Worm (Caenorhabditis elegans) whole organism, L4 larva: ENCODE data around the gene ZC449.2.

Experiments used
- D1046.2 ChIP-seq: fragments of 200-800 bp; sonication (Bioruptor generic); IDR thresholded peaks from 2 replicates; pipeline ENCODE4 v1.3.6; 2022; ENCODE audit warnings: missing genetic modification characterization, missing compliant biosample characterization
- F37D6.2 ChIP-seq: sonication (generic microtip); optimal IDR thresholded peaks from 2 replicates; lab custom pipeline; 2016; ENCODE audit warnings: mild to moderate bottlenecking, missing genetic modification characterization, missing compliant biosample characterization
- F44E2.7 ChIP-seq: fragments of 200-800 bp; sonication (Bioruptor generic); IDR thresholded peaks from 2 replicates; pipeline ENCODE4 v2.1.2; 2022; ENCODE audit warnings: missing genetic modification characterization, missing compliant biosample characterization
- T26A8.4 ChIP-seq: fragments of 200-800 bp; sonication (Bioruptor generic); IDR thresholded peaks from 2 replicates; pipeline ENCODE4 v1.3.6; 2022; ENCODE audit warnings: missing genetic modification characterization, missing compliant biosample characterization
- Y105C5A.15 ChIP-seq: fragments of 200-800 bp; sonication (Bioruptor generic); IDR thresholded peaks from 2 replicates; pipeline ENCODE4 v1.3.6; 2022; ENCODE audit warnings: missing genetic modification characterization, missing compliant biosample characterization
- ZK546.5 ChIP-seq, 2 experiments: sonication (generic microtip); optimal IDR thresholded peaks; 2 replicates each; lab custom pipeline; 2017; ENCODE audit warnings: missing biosample characterization in 2 of 2, missing genetic modification characterization in 2 of 2
- aha-1 ChIP-seq: fragments of 150-350 bp; peaks from one replicate; lab custom pipeline; 2014; ENCODE audit warnings: missing biosample characterization, missing genetic modification characterization
- ceh-20 ChIP-seq: fragments of 200-800 bp; sonication (Bioruptor generic); IDR thresholded peaks from 2 replicates; pipeline ENCODE4 v1.3.6; 2022; ENCODE audit warnings: missing genetic modification reagents, missing genetic modification characterization, missing compliant biosample characterization
- ceh-28 ChIP-seq: fragments of 150-350 bp; optimal IDR thresholded peaks from 2 replicates; lab custom pipeline; 2014; ENCODE audit warnings: missing biosample characterization, missing genetic modification reagents, missing genetic modification characterization
- ceh-44 ChIP-seq: fragments of 200-800 bp; sonication (Bioruptor generic); IDR thresholded peaks from 2 replicates; pipeline ENCODE4 v1.3.6; 2022; ENCODE audit warnings: missing genetic modification reagents, missing genetic modification characterization, missing compliant biosample characterization
- ces-1 ChIP-seq: fragments of 150-350 bp; sonication (generic microtip); optimal IDR thresholded peaks from 4 replicates; lab custom pipeline; 2014; ENCODE audit warnings: missing biosample characterization, missing genetic modification reagents, missing genetic modification characterization
- cey-2 ChIP-seq: sonication (generic microtip); optimal IDR thresholded peaks from 3 replicates; lab custom pipeline; 2017; ENCODE audit warnings: missing genetic modification characterization, mild to moderate bottlenecking, missing compliant biosample characterization, antibody characterized with exemption, borderline replicate concordance; ENCODE audit not compliant: insufficient read depth
- ctbp-1 ChIP-seq: fragments of 200-800 bp; sonication (Bioruptor generic); IDR thresholded peaks from 2 replicates; pipeline ENCODE4 v1.3.6; 2022; ENCODE audit warnings: missing genetic modification reagents, missing genetic modification characterization, missing compliant biosample characterization
- daf-16 ChIP-seq, 3 experiments: sonication (generic microtip); optimal IDR thresholded peaks; 2 replicates each; lab custom pipeline; 2016 to 2017; ENCODE audit warnings: missing genetic modification characterization in 3 of 3, missing genetic modification reagents in 3 of 3, mild to moderate bottlenecking in 2 of 3, missing compliant biosample characterization in 2 of 3, missing biosample characterization in 1 of 3, moderate library complexity in 1 of 3
- dmd-8 ChIP-seq: fragments of 200-800 bp; sonication (Bioruptor generic); IDR thresholded peaks from 2 replicates; pipeline ENCODE4 v1.3.6; 2022; ENCODE audit warnings: missing genetic modification characterization, missing compliant biosample characterization
- duxl-1 ChIP-seq: sonication (generic microtip); optimal IDR thresholded peaks from 2 replicates; lab custom pipeline; 2016; ENCODE audit warnings: mild to moderate bottlenecking, missing genetic modification characterization, moderate library complexity, missing compliant biosample characterization; ENCODE audit not compliant: poor library complexity
- hif-1 ChIP-seq, 2 experiments: sonication (generic microtip); optimal IDR thresholded peaks; 2 replicates each; lab custom pipeline; 2016 to 2017; ENCODE audit warnings: missing compliant biosample characterization in 2 of 2, missing genetic modification characterization in 2 of 2, missing genetic modification reagents in 2 of 2, missing genotype in 2 of 2, mild to moderate bottlenecking in 1 of 2
- hlh-11 ChIP-seq: fragments of 200-800 bp; sonication (Bioruptor generic); optimal IDR thresholded peaks from 2 replicates; lab custom pipeline; 2018; ENCODE audit warnings: mild to moderate bottlenecking, missing genetic modification characterization, missing compliant biosample characterization
- hlh-30 ChIP-seq: sonication (generic microtip); optimal IDR thresholded peaks from 2 replicates; lab custom pipeline; 2017; ENCODE audit warnings: antibody characterized with exemption, mild to moderate bottlenecking, missing genetic modification characterization, missing compliant biosample characterization; ENCODE audit not compliant: insufficient read depth
- hmg-1.1 ChIP-seq: fragments of 200-800 bp; sonication (Bioruptor generic); IDR thresholded peaks from 2 replicates; pipeline ENCODE4 v1.3.6; 2022; ENCODE audit warnings: missing genetic modification reagents, missing genetic modification characterization, missing compliant biosample characterization
- lin-1 ChIP-seq: fragments of 200-800 bp; sonication (Bioruptor generic); IDR thresholded peaks from 2 replicates; pipeline ENCODE4 v1.3.6; 2022; ENCODE audit warnings: missing genetic modification reagents, missing genetic modification characterization, missing compliant biosample characterization
- lin-29 ChIP-seq: fragments of 200-800 bp; sonication (Bioruptor generic); IDR thresholded peaks from 2 replicates; pipeline ENCODE4 v1.3.6; 2022; ENCODE audit warnings: missing genetic modification reagents, missing genetic modification characterization, missing compliant biosample characterization
- madf-9 ChIP-seq: fragments of 200-800 bp; sonication (Bioruptor generic); conservative IDR thresholded peaks from 2 replicates; pipeline ENCODE4 v1.3.6; 2022; ENCODE audit warnings: missing genetic modification reagents, missing genetic modification characterization, missing compliant biosample characterization
- mdt-29 ChIP-seq: fragments of 200-800 bp; sonication (Bioruptor generic); IDR thresholded peaks from 2 replicates; pipeline ENCODE4 v1.3.6; 2022; ENCODE audit warnings: missing genetic modification reagents, missing genetic modification characterization, missing compliant biosample characterization
- mes-2 ChIP-seq: sonication (generic microtip); optimal IDR thresholded peaks from 2 replicates; lab custom pipeline; 2016; ENCODE audit warnings: missing genotype, mild to moderate bottlenecking, missing genetic modification characterization, missing compliant biosample characterization; ENCODE audit not compliant: poor library complexity, severe bottlenecking
- mxl-3 ChIP-seq: fragments of 200-800 bp; sonication (Bioruptor generic); optimal IDR thresholded peaks from 2 replicates; lab custom pipeline; 2018; ENCODE audit warnings: mild to moderate bottlenecking, missing genetic modification characterization, missing compliant biosample characterization
- nhr-102 ChIP-seq: sonication (generic microtip); optimal IDR thresholded peaks from 2 replicates; lab custom pipeline; 2016; ENCODE audit warnings: mild to moderate bottlenecking, missing genetic modification characterization, moderate library complexity, missing compliant biosample characterization
- nhr-11 ChIP-seq: fragments of 150-350 bp; optimal IDR thresholded peaks from 2 replicates; lab custom pipeline; 2014; ENCODE audit warnings: missing biosample characterization, missing genetic modification characterization
- nhr-76 ChIP-seq: fragments of 150-350 bp; optimal IDR thresholded peaks from 2 replicates; lab custom pipeline; 2014; ENCODE audit warnings: missing biosample characterization, missing genetic modification characterization
- nhr-77 ChIP-seq: fragments of 150-350 bp; optimal IDR thresholded peaks from 2 replicates; lab custom pipeline; 2014; ENCODE audit warnings: missing biosample characterization, missing genetic modification characterization
- saeg-2 ChIP-seq: fragments of 200-800 bp; sonication (Bioruptor generic); IDR thresholded peaks from 2 replicates; pipeline ENCODE4 v1.3.6; 2022; ENCODE audit warnings: missing genetic modification reagents, missing genetic modification characterization, missing compliant biosample characterization
- sdz-12 ChIP-seq: fragments of 200-800 bp; sonication (Bioruptor generic); optimal IDR thresholded peaks from 2 replicates; lab custom pipeline; 2018; ENCODE audit warnings: mild to moderate bottlenecking, missing genetic modification characterization, missing compliant biosample characterization
- snpc-1.2 ChIP-seq: fragments of 200-800 bp; sonication (Bioruptor generic); IDR thresholded peaks from 2 replicates; pipeline ENCODE4 v1.3.6; 2022; ENCODE audit warnings: missing genetic modification reagents, missing genetic modification characterization, missing compliant biosample characterization
- unc-62 ChIP-seq, 3 experiments: fragments of 150-350 bp in 1 of 3; sonication (generic microtip); optimal IDR thresholded peaks in 2 of 3; peaks in 1 of 3; 1 replicate in 1 of 3; 2 replicates in 2 of 3; lab custom pipeline; 2014 to 2017; ENCODE audit warnings: missing biosample characterization in 3 of 3, missing genetic modification characterization in 3 of 3, missing genetic modification reagents in 3 of 3, missing genotype in 1 of 3
- zfp-2 ChIP-seq: sonication (generic microtip); optimal IDR thresholded peaks from 2 replicates; lab custom pipeline; 2016; ENCODE audit warnings: mild to moderate bottlenecking, missing genetic modification characterization, missing compliant biosample characterization
- zfp-3 ChIP-seq: fragments of 200-800 bp; sonication (Bioruptor generic); conservative IDR thresholded peaks from 2 replicates; pipeline ENCODE4 v1.3.6; 2022; ENCODE audit warnings: missing genetic modification reagents, missing genetic modification characterization, missing compliant biosample characterization
- zip-2 ChIP-seq: fragments of 150-350 bp; optimal IDR thresholded peaks from 2 replicates; lab custom pipeline; 2014; ENCODE audit warnings: missing biosample characterization, missing genetic modification characterization

ZC449.2 gene

ce11 chrX:5022682-5023081, 1.6 kb downstream of the ZC449.2 start (continued):
- peak in 1 of 2 experiments; percentile 46 for TF ChIP-seq daf-16 (GFP tag; optimal IDR thresholded peaks at IDR 0.05; lab: Kevin White, UChicago)
- TF ChIP-seq daf-16 (tag; optimal IDR thresholded peaks at IDR 0.05; lab: Kevin White, UChicago): no peak
- TF ChIP-seq ZK546.5 (tag; optimal IDR thresholded peaks at IDR 0.05; lab: Kevin White, UChicago): no peak
- TF ChIP-seq dmd-8 (GFP tag; lab: Robert Waterston, UW): peak; percentile 86
- TF ChIP-seq nhr-102: peak; percentile 24
- TF ChIP-seq zfp-3 (GFP tag; lab: Robert Waterston, UW): no peak
- TF ChIP-seq hlh-30: peak; percentile 45
- TF ChIP-seq nhr-76 (tag; lab: Kevin White, UChicago): no peak
- peak; percentile 56 for TF ChIP-seq nhr-11 (tag; lab: Kevin White, UChicago)
- TF ChIP-seq T26A8.4 (GFP tag; lab: Robert Waterston, UW): peak; percentile 78
- 0 out of 2 replicates have a peak, but pooled peaks have one; percentile 21 for TF ChIP-seq ceh-44 (GFP tag; lab: Robert Waterston, UW)
- 0 out of 2 replicates have a peak, but pooled peaks have one; percentile 49 for TF ChIP-seq Y105C5A.15 (GFP tag; lab: Robert Waterston, UW)
- peak; percentile 55 for TF ChIP-seq sdz-12 (GFP tag; lab: Kevin White, UChicago)
- TF ChIP-seq mes-2 (tag; lab: Kevin White, UChicago): peak; percentile 86
- TF ChIP-seq F37D6.2 (tag; lab: Kevin White, UChicago): peak; percentile 35
- peak; percentile 82 for TF ChIP-seq duxl-1 (tag; lab: Kevin White, UChicago)
- no peak; the same call in 1 of the 2 replicates for TF ChIP-seq F44E2.7
- peak; percentile 33 for TF ChIP-seq nhr-77
- no peak for TF ChIP-seq cey-2
- TF ChIP-seq snpc-1.2 (GFP tag; lab: Robert Waterston, UW): peak; percentile 87
- TF ChIP-seq hif-1 (tag; optimal IDR thresholded peaks at IDR 0.05; lab: Kevin White, UChicago): peak in 1 of 2 experiments; percentile 36
- TF ChIP-seq unc-62 (GFP tag; optimal IDR thresholded peaks at IDR 0.05 in 1 of 2; lab: Kevin White, UChicago): peak in 1 of 2 experiments; percentile 97
- no peak for TF ChIP-seq unc-62 (tag; optimal IDR thresholded peaks at IDR 0.05; lab: Kevin White, UChicago)
- TF ChIP-seq lin-1: peak; percentile 70
- no peak for TF ChIP-seq D1046.2 (GFP tag; lab: Robert Waterston, UW)
- TF ChIP-seq aha-1: no peak
- TF ChIP-seq mxl-3 (GFP tag; lab: Kevin White, UChicago): peak; percentile 54
- peak; percentile 68; the same call in 1 of the 2 replicates for TF ChIP-seq saeg-2 (GFP tag; lab: Robert Waterston, UW)
- TF ChIP-seq zfp-2 (tag; lab: Kevin White, UChicago): no peak
- TF ChIP-seq ctbp-1 (GFP tag; lab: Robert Waterston, UW): peak; percentile 79

ce11 chrX:5024300-5024699, 3.2 kb downstream of the ZC449.2 start, which contains the start of gene ZC449.1:
Gene ZC449.1 (plus strand): TSS chrX:5024420.
- TF ChIP-seq zip-2 (tag; lab: Kevin White, UChicago) (no peak), ceh-28 (tag; lab: Kevin White, UChicago) (no peak), mdt-29 (no peak), unc-62 (GFP tag; optimal IDR thresholded peaks at IDR 0.05 in 1 of 2; lab: Kevin White, UChicago) (peak in 1 of 2 experiments; percentile 17), unc-62 (tag; optimal IDR thresholded peaks at IDR 0.05; lab: Kevin White, UChicago) (no peak)

- TF ChIP-seq unc-62 (GFP tag; optimal IDR thresholded peaks at IDR 0.05 in 1 of 2; lab: Kevin White, UChicago) (no peak), unc-62 (tag; optimal IDR thresholded peaks at IDR 0.05; lab: Kevin White, UChicago) (no peak), hlh-30 (no peak)
These were observed 5.4 kb downstream of the ZC449.2 start for ce11 chrX:5026461-5026860.

ce11 chrX:5027923-5028592, 7.0 kb downstream of the ZC449.2 start:
- TF ChIP-seq hmg-1.1 (no peak), madf-9 (no peak), ces-1 (GFP tag; lab: Kevin White, UChicago) (peak; percentile 78), unc-62 (GFP tag; optimal IDR thresholded peaks at IDR 0.05 in 1 of 2; lab: Kevin White, UChicago) (peak in 1 of 2 experiments; percentile 97), unc-62 (tag; optimal IDR thresholded peaks at IDR 0.05; lab: Kevin White, UChicago) (no peak), daf-16 (GFP tag; optimal IDR thresholded peaks at IDR 0.05; lab: Kevin White, UChicago) (peak in 1 of 2 experiments; percentile 1), daf-16 (tag; optimal IDR thresholded peaks at IDR 0.05; lab: Kevin White, UChicago) (no peak), T26A8.4 (GFP tag; lab: Robert Waterston, UW) (no peak), ceh-20 (peak; percentile 41; the same call in 1 of the 2 replicates), lin-29 (GFP tag; lab: Robert Waterston, UW) (no peak), ceh-44 (GFP tag; lab: Robert Waterston, UW) (no peak), hlh-11 (tag; lab: Kevin White, UChicago) (peak; percentile 2)
- TF ChIP-seq, all 104 proteins: peak for 5
